Fruit fly (Drosophila melanogaster) Kc167 (cell line): ENCODE data around the gene CG32099.

Experiments
- Myc ChIP-seq: fragments of >200 bp; optimal IDR thresholded peaks from 2 replicates; lab custom pipeline; 2017; ENCODE audit warnings: missing external identifiers
- Sin3A ChIP-seq: fragments of >200 bp; optimal IDR thresholded peaks from 2 replicates; lab custom pipeline; 2018; ENCODE audit warnings: missing external identifiers
- h ChIP-seq: fragments of >200 bp; optimal IDR thresholded peaks from 3 replicates; lab custom pipeline; 2018; ENCODE audit warnings: missing external identifiers
- insv ChIP-seq: fragments of >200 bp; optimal IDR thresholded peaks from 3 replicates; lab custom pipeline; 2018; ENCODE audit warnings: missing external identifiers
- psq ChIP-seq: fragments of >200 bp; optimal IDR thresholded peaks from 2 replicates; lab custom pipeline; 2017; ENCODE audit warnings: missing external identifiers
- ttk ChIP-seq: sonication (Bioruptor generic); optimal IDR thresholded peaks from 2 replicates; lab custom pipeline; 2017; ENCODE audit warnings: missing external identifiers

DNA sequence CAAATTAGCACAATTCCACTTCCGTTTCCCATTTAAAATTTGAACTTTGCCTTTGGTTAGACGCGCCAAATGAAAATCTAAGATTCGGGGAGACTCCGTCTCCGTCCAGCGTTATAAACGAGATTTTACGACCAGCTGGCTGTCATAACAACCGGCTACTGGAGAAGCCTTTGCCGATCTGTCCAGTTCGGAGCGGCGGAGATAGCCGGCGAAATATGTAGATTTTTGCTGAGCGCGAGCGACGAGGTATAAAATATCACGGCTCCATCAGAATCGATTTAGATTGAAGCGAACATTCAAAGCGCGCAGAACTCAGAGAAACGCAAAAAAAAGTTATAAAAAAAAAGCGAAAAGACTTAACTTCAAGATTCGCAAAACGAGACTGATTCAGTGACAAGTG, 48.4 kb downstream of the CG32099 start, which contains the start of gene CG11529:
- TF ChIP-seq psq (lab: Kevin White, UChicago) (no peak), insv (lab: Kevin White, UChicago) (no peak), Sin3A (lab: Kevin White, UChicago) (no peak), ttk (lab: Kevin White, UChicago) (no peak), Myc (lab: Kevin White, UChicago) (no peak), h (lab: Kevin White, UChicago) (no peak)
